Worm (Caenorhabditis elegans) whole organism, late embryonic: Measurements from ENCODE around the gene H01G02.4.
A peak's percentile ranks its signal among the peaks of the same experiment; 100 is the strongest.
"Not testable (repeated sequence)": the region's sequence is repeated elsewhere in the genome, so short reads cannot be mapped to it uniquely, and the experiment has no call there.

Experiments used
- K02D7.2 ChIP-seq: sonication (generic microtip); optimal IDR thresholded peaks from 2 replicates; lab custom pipeline; 2017; ENCODE audit warnings: mild to moderate bottlenecking, missing genetic modification characterization, missing compliant biosample characterization
- K09A11.1 ChIP-seq: sonication (generic microtip); optimal IDR thresholded peaks from 2 replicates; lab custom pipeline; 2017; ENCODE audit warnings: antibody characterized with exemption, mild to moderate bottlenecking, missing genetic modification characterization, missing compliant biosample characterization; ENCODE audit not compliant: insufficient read depth
- T23F11.4 ChIP-seq: fragments of 200-800 bp; sonication (Bioruptor generic); optimal IDR thresholded peaks from 2 replicates; lab custom pipeline; 2018; ENCODE audit warnings: mild to moderate bottlenecking, missing genetic modification characterization, missing compliant biosample characterization
- ahr-1 ChIP-seq: sonication (generic microtip); optimal IDR thresholded peaks from 2 replicates; lab custom pipeline; 2016; ENCODE audit warnings: missing genetic modification characterization, missing compliant biosample characterization
- ama-1 ChIP-seq: fragments of 150-350 bp; optimal IDR thresholded peaks from 2 replicates; lab custom pipeline; 2014
- ceh-14 ChIP-seq: sonication (generic microtip); optimal IDR thresholded peaks from 2 replicates; lab custom pipeline; 2016; ENCODE audit warnings: missing genotype, missing genetic modification characterization, missing compliant biosample characterization
- ceh-18 ChIP-seq: sonication (generic microtip); optimal IDR thresholded peaks from 2 replicates; lab custom pipeline; 2016; ENCODE audit warnings: missing genetic modification characterization, missing compliant biosample characterization
- ceh-19 ChIP-seq: fragments of 200-800 bp; sonication (Bioruptor generic); optimal IDR thresholded peaks from 2 replicates; lab custom pipeline; 2018; ENCODE audit warnings: mild to moderate bottlenecking, missing genetic modification characterization, missing compliant biosample characterization
- ceh-2 ChIP-seq: sonication (generic microtip); optimal IDR thresholded peaks from 2 replicates; lab custom pipeline; 2016; ENCODE audit warnings: missing genotype, missing genetic modification characterization, missing compliant biosample characterization
- ceh-22 ChIP-seq: sonication (generic microtip); optimal IDR thresholded peaks from 2 replicates; lab custom pipeline; 2017; ENCODE audit warnings: missing biosample characterization, missing genetic modification characterization
- ceh-30 ChIP-seq: fragments of 150-350 bp; optimal IDR thresholded peaks from 2 replicates; lab custom pipeline; 2014; ENCODE audit warnings: missing biosample characterization, missing genetic modification characterization
- ceh-34 ChIP-seq: sonication (generic microtip); optimal IDR thresholded peaks from 2 replicates; lab custom pipeline; 2016; ENCODE audit warnings: mild to moderate bottlenecking, missing genetic modification characterization, missing compliant biosample characterization
- ceh-45 ChIP-seq: fragments of 200-800 bp; sonication (Bioruptor generic); IDR thresholded peaks from 2 replicates; pipeline ENCODE4 v1.3.6; 2022; ENCODE audit warnings: missing genetic modification reagents, missing genetic modification characterization, missing compliant biosample characterization
- ceh-6 ChIP-seq: fragments of 200-800 bp; sonication (Bioruptor generic); optimal IDR thresholded peaks from 2 replicates; lab custom pipeline; 2018; ENCODE audit warnings: mild to moderate bottlenecking, missing genetic modification characterization, missing compliant biosample characterization
- che-1 ChIP-seq: sonication (generic microtip); optimal IDR thresholded peaks from 2 replicates; lab custom pipeline; 2016; ENCODE audit warnings: mild to moderate bottlenecking, missing genetic modification characterization, missing compliant biosample characterization
- elt-2 ChIP-seq: sonication (generic microtip); optimal IDR thresholded peaks from 2 replicates; lab custom pipeline; 2016; ENCODE audit warnings: missing genetic modification reagents, missing genetic modification characterization, missing compliant biosample characterization
- elt-4 ChIP-seq: sonication (generic microtip); optimal IDR thresholded peaks from 2 replicates; lab custom pipeline; 2016; ENCODE audit warnings: missing genetic modification characterization, missing compliant biosample characterization
- ets-4 ChIP-seq: sonication (generic microtip); optimal IDR thresholded peaks from 2 replicates; lab custom pipeline; 2016; ENCODE audit warnings: missing genetic modification characterization, missing compliant biosample characterization
- eyg-1 ChIP-seq: sonication (generic microtip); optimal IDR thresholded peaks from 2 replicates; lab custom pipeline; 2016; ENCODE audit warnings: missing genotype, missing genetic modification characterization, missing compliant biosample characterization
- fax-1 ChIP-seq: sonication (generic microtip); optimal IDR thresholded peaks from 2 replicates; lab custom pipeline; 2016; ENCODE audit warnings: missing genotype, missing genetic modification characterization, missing compliant biosample characterization
- fkh-10 ChIP-seq: fragments of 150-350 bp; optimal IDR thresholded peaks from 2 replicates; lab custom pipeline; 2014; ENCODE audit warnings: missing biosample characterization, missing genetic modification reagents, missing genetic modification characterization
- fkh-6 ChIP-seq: sonication (generic microtip); optimal IDR thresholded peaks from 2 replicates; lab custom pipeline; 2016; ENCODE audit warnings: missing genetic modification characterization, missing compliant biosample characterization
- hlh-13 ChIP-seq: fragments of 200-800 bp; sonication (Bioruptor generic); optimal IDR thresholded peaks from 2 replicates; lab custom pipeline; 2018; ENCODE audit warnings: mild to moderate bottlenecking, missing genetic modification characterization, missing compliant biosample characterization
- hlh-15 ChIP-seq: sonication (generic microtip); optimal IDR thresholded peaks from 2 replicates; lab custom pipeline; 2016; ENCODE audit warnings: missing genetic modification characterization, missing compliant biosample characterization
- hlh-6 ChIP-seq: sonication (generic microtip); optimal IDR thresholded peaks from 2 replicates; lab custom pipeline; 2016; ENCODE audit warnings: missing genotype, missing genetic modification characterization, missing compliant biosample characterization
- hlh-8 ChIP-seq: sonication (generic microtip); optimal IDR thresholded peaks from 2 replicates; lab custom pipeline; 2016; ENCODE audit warnings: missing genotype, missing genetic modification characterization, missing compliant biosample characterization
- lim-6 ChIP-seq: sonication (generic microtip); optimal IDR thresholded peaks from 2 replicates; lab custom pipeline; 2016; ENCODE audit warnings: missing genetic modification characterization, missing compliant biosample characterization
- lin-11 ChIP-seq: fragments of 200-800 bp; sonication (Bioruptor generic); optimal IDR thresholded peaks from 2 replicates; lab custom pipeline; 2018; ENCODE audit warnings: mild to moderate bottlenecking, missing genetic modification characterization, missing compliant biosample characterization
- madf-2 ChIP-seq: sonication (generic microtip); optimal IDR thresholded peaks from 2 replicates; lab custom pipeline; 2017; ENCODE audit warnings: missing genetic modification characterization, missing compliant biosample characterization
- mec-3 ChIP-seq: sonication (generic microtip); optimal IDR thresholded peaks from 2 replicates; lab custom pipeline; 2016; ENCODE audit warnings: borderline replicate concordance, missing genetic modification characterization, missing compliant biosample characterization
- nfya-1 ChIP-seq: sonication (generic microtip); optimal IDR thresholded peaks from 2 replicates; lab custom pipeline; 2017; ENCODE audit warnings: missing genetic modification characterization, mild to moderate bottlenecking, missing compliant biosample characterization, antibody characterized with exemption, moderate library complexity
- nhr-232 ChIP-seq: sonication (generic microtip); optimal IDR thresholded peaks from 2 replicates; lab custom pipeline; 2016; ENCODE audit warnings: missing genetic modification characterization, missing compliant biosample characterization
- npax-4 ChIP-seq: sonication (generic microtip); optimal IDR thresholded peaks from 2 replicates; lab custom pipeline; 2016; ENCODE audit warnings: missing genetic modification characterization, missing compliant biosample characterization
- pat-9 ChIP-seq: fragments of 200-800 bp; sonication (Bioruptor generic); optimal IDR thresholded peaks from 2 replicates; lab custom pipeline; 2018; ENCODE audit warnings: mild to moderate bottlenecking, missing genetic modification characterization, moderate library complexity, missing compliant biosample characterization
- pax-1 ChIP-seq: fragments of 150-350 bp; optimal IDR thresholded peaks from 2 replicates; lab custom pipeline; 2014; ENCODE audit warnings: missing biosample characterization, missing genetic modification characterization
- ref-2 ChIP-seq: sonication (generic microtip); optimal IDR thresholded peaks from 2 replicates; lab custom pipeline; 2016; ENCODE audit warnings: missing genetic modification characterization, missing compliant biosample characterization
- sox-4 ChIP-seq: sonication (generic microtip); optimal IDR thresholded peaks from 2 replicates; lab custom pipeline; 2017; ENCODE audit warnings: mild to moderate bottlenecking, missing genetic modification characterization, inconsistent platforms, missing compliant biosample characterization
- tbx-2 ChIP-seq: sonication (generic microtip); optimal IDR thresholded peaks from 2 replicates; lab custom pipeline; 2016; ENCODE audit warnings: missing genetic modification characterization, missing compliant biosample characterization
- unc-3 ChIP-seq, 2 experiments: fragments of 200-800 bp in 1 of 2; sonication (Bioruptor generic) in 1 of 2; sonication (generic microtip) in 1 of 2; conservative IDR thresholded peaks in 1 of 2; optimal IDR thresholded peaks in 1 of 2; 2 replicates each; pipeline versions ENCODE4 v1.3.6 to Lab custom; 2016 to 2022; ENCODE audit warnings: missing compliant biosample characterization in 2 of 2, missing genetic modification characterization in 2 of 2, missing genetic modification reagents in 1 of 2
- unc-42 ChIP-seq: sonication (generic microtip); optimal IDR thresholded peaks from 2 replicates; lab custom pipeline; 2016; ENCODE audit warnings: missing genotype, missing genetic modification characterization, missing compliant biosample characterization
- unc-86 ChIP-seq: sonication (generic microtip); optimal IDR thresholded peaks from 2 replicates; lab custom pipeline; 2016; ENCODE audit warnings: missing genetic modification characterization, missing compliant biosample characterization
- zip-5 ChIP-seq: sonication (generic microtip); optimal IDR thresholded peaks from 2 replicates; lab custom pipeline; 2016; ENCODE audit warnings: missing genetic modification characterization, missing compliant biosample characterization

The H01G02.4 gene

ce11 chrIV:11838657-11839056 lies 35.7 kb upstream of the H01G02.4 start, which contains the start of gene fbxb-3:
Gene fbxb-3 (plus strand): TSS chrIV:11838957.
- TF ChIP-seq hlh-13 (GFP tag; lab: Kevin White, UChicago) (no peak), pat-9 (tag; lab: Kevin White, UChicago) (no peak), ets-4 (tag; lab: Kevin White, UChicago) (no peak), ceh-18 (no peak), nfya-1 (tag; lab: Kevin White, UChicago) (no peak), elt-4 (tag; lab: Kevin White, UChicago) (no peak), ceh-19 (GFP tag; lab: Kevin White, UChicago) (no peak)

ce11 chrIV:11833456-11833855 lies 30.5 kb upstream of the H01G02.4 start, which contains the start of gene M117.4:
Gene M117.4 (minus strand): TSS chrIV:11833556.
- no peak for TF ChIP-seq hlh-8 (tag; lab: Kevin White, UChicago)
- TF ChIP-seq, all 69 proteins: peak for 0

ce11 chrIV:11828012-11828411 lies 25.1 kb upstream of the H01G02.4 start, which contains the start of gene M117.6:
Gene M117.6 (minus strand): TSS chrIV:11828112.
- TF ChIP-seq fkh-10; unc-42 (tag; lab: Kevin White, UChicago); pax-1 (tag; lab: Kevin White, UChicago): not testable (repeated sequence)

ce11 chrIV:11822454-11822853 lies 19.5 kb upstream of the H01G02.4 start:
- TF ChIP-seq che-1: no peak
- TF ChIP-seq npax-4 (tag; lab: Kevin White, UChicago): no peak
- TF ChIP-seq nfya-1 (tag; lab: Kevin White, UChicago): peak; percentile 13
- TF ChIP-seq elt-2: no peak

- TF ChIP-seq pat-9 (tag; lab: Kevin White, UChicago): no peak
- TF ChIP-seq che-1: no peak
- no peak for TF ChIP-seq ceh-2 (tag; lab: Kevin White, UChicago)
- no peak for TF ChIP-seq hlh-6 (tag; lab: Kevin White, UChicago)
- TF ChIP-seq ceh-45 (GFP tag; lab: Robert Waterston, UW): no peak
- TF ChIP-seq ceh-34 (tag; lab: Kevin White, UChicago): peak; percentile 15
- TF ChIP-seq K02D7.2 (tag; lab: Kevin White, UChicago): no peak
- TF ChIP-seq ceh-6: no peak
- TF ChIP-seq elt-2: peak; percentile 1
- no peak for TF ChIP-seq unc-86 (tag; lab: Kevin White, UChicago)
- no peak for TF ChIP-seq lin-11
- no peak for TF ChIP-seq ceh-30 (tag; lab: Kevin White, UChicago)
- TF ChIP-seq T23F11.4 (GFP tag; lab: Kevin White, UChicago): no peak
- no peak for TF ChIP-seq ama-1 (lab: Kevin White, UChicago)
- peak; percentile 61 for TF ChIP-seq nfya-1 (tag; lab: Kevin White, UChicago)
- no peak for TF ChIP-seq nhr-232 (tag; lab: Kevin White, UChicago)
- TF ChIP-seq fax-1 (tag; lab: Kevin White, UChicago): no peak
- TF ChIP-seq fkh-6 (tag; lab: Kevin White, UChicago): no peak
- TF ChIP-seq lim-6 (tag; lab: Kevin White, UChicago): no peak
- no peak for TF ChIP-seq hlh-15 (tag; lab: Kevin White, UChicago)
- no peak for TF ChIP-seq mec-3 (tag; lab: Kevin White, UChicago)
- no peak for TF ChIP-seq hlh-13 (GFP tag; lab: Kevin White, UChicago)
- no peak for TF ChIP-seq ahr-1
- TF ChIP-seq unc-3 (GFP tag; conservative IDR thresholded peaks at IDR 0.05; lab: Robert Waterston, UW): no peak
- TF ChIP-seq unc-3 (tag; optimal IDR thresholded peaks at IDR 0.05; lab: Kevin White, UChicago): no peak
- TF ChIP-seq K09A11.1 (tag; lab: Kevin White, UChicago): no peak
- TF ChIP-seq ceh-19 (GFP tag; lab: Kevin White, UChicago): no peak
- TF ChIP-seq sox-4: no peak
- no peak for TF ChIP-seq zip-5 (tag; lab: Kevin White, UChicago)
- no peak for TF ChIP-seq eyg-1 (tag; lab: Kevin White, UChicago)
- TF ChIP-seq ceh-22: no peak
- peak; percentile 49 for TF ChIP-seq ref-2
- peak; percentile 53 for TF ChIP-seq ceh-14 (tag; lab: Kevin White, UChicago)
- peak; percentile 36 for TF ChIP-seq tbx-2
- TF ChIP-seq madf-2 (tag; lab: Kevin White, UChicago): peak; percentile 19
Observed at ce11 chrIV:11821591-11822361, 18.8 kb upstream of the H01G02.4 start, which contains the start of the genes par-5 and M117.3. Gene par-5 (minus strand): TSS chrIV:11821924. Gene M117.3 (plus strand): TSS chrIV:11822206.
